Worm (Caenorhabditis elegans) whole organism, L4 larva: ENCODE results near the gene tbx-40.
"Not testable (repeated sequence)": the region's sequence is repeated elsewhere in the genome, so short reads cannot be mapped to it uniquely, and the experiment has no call there.

Experiments
- Y48G9A.11 ChIP-seq: fragments of 200-800 bp; sonication (Bioruptor generic); IDR thresholded peaks from 2 replicates; pipeline ENCODE4 v1.3.6; 2022; ENCODE audit warnings: missing genetic modification reagents, missing genetic modification characterization, missing compliant biosample characterization
- ceh-28 ChIP-seq: fragments of 150-350 bp; optimal IDR thresholded peaks from 2 replicates; lab custom pipeline; 2014; ENCODE audit warnings: missing biosample characterization, missing genetic modification reagents, missing genetic modification characterization
- egl-27 ChIP-seq: sonication (generic microtip); optimal IDR thresholded peaks from 3 replicates; lab custom pipeline; 2017; ENCODE audit warnings: missing biosample characterization, missing genetic modification reagents, missing genetic modification characterization
- lin-15B ChIP-seq: fragments of 150-350 bp; sonication (generic microtip); optimal IDR thresholded peaks from 3 replicates; lab custom pipeline; 2014; ENCODE audit warnings: missing biosample characterization, missing genetic modification characterization
- pha-4 ChIP-seq, 2 experiments: fragments of 150-350 bp in 1 of 2; fragments of 200-800 bp in 1 of 2; sonication (Bioruptor generic) in 1 of 2; IDR thresholded peaks in 1 of 2; optimal IDR thresholded peaks in 1 of 2; 2 replicates each; pipeline versions ENCODE4 v1.3.6 to Lab custom; 2014 to 2022; ENCODE audit warnings: missing genetic modification characterization in 2 of 2, missing genetic modification reagents in 2 of 2, missing biosample characterization in 1 of 2, missing compliant biosample characterization in 1 of 2
- sdz-12 ChIP-seq: fragments of 200-800 bp; sonication (Bioruptor generic); optimal IDR thresholded peaks from 2 replicates; lab custom pipeline; 2018; ENCODE audit warnings: mild to moderate bottlenecking, missing genetic modification characterization, missing compliant biosample characterization
- spr-3 ChIP-seq: fragments of 200-800 bp; sonication (Bioruptor generic); optimal IDR thresholded peaks from 2 replicates; lab custom pipeline; 2018; ENCODE audit warnings: mild to moderate bottlenecking, missing genetic modification characterization, missing compliant biosample characterization
- unc-130 ChIP-seq: sonication (generic microtip); optimal IDR thresholded peaks from 2 replicates; lab custom pipeline; 2016; ENCODE audit warnings: missing genetic modification reagents, missing genetic modification characterization, missing compliant biosample characterization
- unc-39 ChIP-seq: sonication (generic microtip); optimal IDR thresholded peaks from 2 replicates; lab custom pipeline; 2017; ENCODE audit warnings: missing biosample characterization, missing genetic modification characterization
- unc-62 ChIP-seq, 3 experiments: fragments of 150-350 bp in 1 of 3; sonication (generic microtip); optimal IDR thresholded peaks in 2 of 3; peaks in 1 of 3; 1 replicate in 1 of 3; 2 replicates in 2 of 3; lab custom pipeline; 2014 to 2017; ENCODE audit warnings: missing biosample characterization in 3 of 3, missing genetic modification characterization in 3 of 3, missing genetic modification reagents in 3 of 3, missing genotype in 1 of 3

ce11 chrIV:15310965-15311364 lies 17.0 kb downstream of the tbx-40 start:
- TF ChIP-seq Y48G9A.11; pha-4 (GFP tag; IDR thresholded peaks at IDR 0.05; lab: Robert Waterston, UW); pha-4 (tag; optimal IDR thresholded peaks at IDR 0.05; lab: Kevin White, UChicago); egl-27 (tag; lab: Kevin White, UChicago); ceh-28 (tag; lab: Kevin White, UChicago); unc-39 (tag; lab: Kevin White, UChicago); lin-15B (tag; lab: Kevin White, UChicago); spr-3 (GFP tag; lab: Kevin White, UChicago); unc-130 (GFP tag; lab: Kevin White, UChicago); sdz-12 (GFP tag; lab: Kevin White, UChicago); unc-62 (GFP tag; optimal IDR thresholded peaks at IDR 0.05 in 1 of 2; lab: Kevin White, UChicago); unc-62 (tag; optimal IDR thresholded peaks at IDR 0.05; lab: Kevin White, UChicago): not testable (repeated sequence)
